Fruit fly (Drosophila melanogaster) whole organism, embryonic: ENCODE results near the gene CG34287.

Experiments used
- Antp ChIP-seq: fragments of 200-800 bp; sonication (Bioruptor generic); optimal IDR thresholded peaks from 3 replicates; lab custom pipeline; 2016; ENCODE audit warnings: missing biosample characterization, missing genetic modification characterization
- CG11723 ChIP-seq: fragments of 200-800 bp; sonication (Bioruptor generic); optimal IDR thresholded peaks from 2 replicates; lab custom pipeline; 2017; ENCODE audit warnings: missing biosample characterization, mild to moderate bottlenecking, missing genetic modification characterization
- CG12236 ChIP-seq: fragments of 200-800 bp; sonication (Bioruptor generic); optimal IDR thresholded peaks from 2 replicates; lab custom pipeline; 2016; ENCODE audit warnings: missing biosample characterization, missing genetic modification characterization
- CG14014 ChIP-seq: fragments of 200-800 bp; sonication (Bioruptor generic); IDR thresholded peaks from 2 replicates; pipeline ENCODE4 v1.3.6; 2022; ENCODE audit warnings: missing biosample characterization, missing genetic modification characterization
- CG1529 ChIP-seq: fragments of 200-800 bp; sonication (Bioruptor generic); optimal IDR thresholded peaks from 3 replicates; lab custom pipeline; 2018; ENCODE audit warnings: missing biosample characterization, missing genetic modification characterization
- CG16815 ChIP-seq: fragments of 200-800 bp; sonication (Bioruptor generic); optimal IDR thresholded peaks from 3 replicates; lab custom pipeline; 2017; ENCODE audit warnings: missing biosample characterization, mild to moderate bottlenecking, missing genetic modification characterization
- CG17802 ChIP-seq: fragments of 200-800 bp; sonication (Bioruptor generic); optimal IDR thresholded peaks from 2 replicates; lab custom pipeline; 2018; ENCODE audit warnings: missing biosample characterization, mild to moderate bottlenecking, missing genetic modification characterization, moderate library complexity
- CG1832 ChIP-seq: fragments of 200-800 bp; sonication (Bioruptor generic); optimal IDR thresholded peaks from 2 replicates; lab custom pipeline; 2017; ENCODE audit warnings: missing biosample characterization, mild to moderate bottlenecking, missing genetic modification characterization, inconsistent platforms
- CG18764 ChIP-seq: fragments of 200-800 bp; sonication (Bioruptor generic); optimal IDR thresholded peaks from 3 replicates; lab custom pipeline; 2016; ENCODE audit warnings: missing biosample characterization, missing genetic modification characterization
- CG2889 ChIP-seq: fragments of 200-800 bp; sonication (Bioruptor generic); IDR thresholded peaks from 3 replicates; pipeline ENCODE4 v1.3.6; 2022; ENCODE audit warnings: missing biosample characterization, missing genetic modification characterization
- CG31365 ChIP-seq: fragments of 200-800 bp; sonication (Bioruptor generic); optimal IDR thresholded peaks from 2 replicates; lab custom pipeline; 2018; ENCODE audit warnings: missing biosample characterization, mild to moderate bottlenecking, missing genetic modification characterization
- CG31441 ChIP-seq: fragments of 200-800 bp; sonication (Bioruptor generic); IDR thresholded peaks from 2 replicates; pipeline ENCODE4 v1.3.6; 2022; ENCODE audit warnings: missing biosample characterization, missing genetic modification characterization
- CG3163 ChIP-seq: fragments of 200-800 bp; sonication (Bioruptor generic); optimal IDR thresholded peaks from 3 replicates; lab custom pipeline; 2016; ENCODE audit warnings: missing biosample characterization, missing genetic modification characterization
- CG32767 ChIP-seq: fragments of 200-800 bp; sonication (Bioruptor generic); IDR thresholded peaks from 2 replicates; pipeline ENCODE4 v1.3.6; 2022; ENCODE audit warnings: missing biosample characterization, missing genetic modification characterization
- CG4360 ChIP-seq: fragments of 200-800 bp; sonication (Bioruptor generic); IDR thresholded peaks from 2 replicates; pipeline ENCODE4 v1.3.6; 2022; ENCODE audit warnings: missing biosample characterization, missing genetic modification characterization
- CG6683 ChIP-seq: fragments of 200-800 bp; sonication (Bioruptor generic); optimal IDR thresholded peaks from 2 replicates; lab custom pipeline; 2017; ENCODE audit warnings: missing biosample characterization, mild to moderate bottlenecking, missing genetic modification characterization, missing genetic modification reagents
- CG7928 ChIP-seq: fragments of 200-800 bp; sonication (Bioruptor generic); optimal IDR thresholded peaks from 2 replicates; lab custom pipeline; 2017; ENCODE audit warnings: missing biosample characterization, mild to moderate bottlenecking, missing genetic modification characterization
- CG9797 ChIP-seq: fragments of 200-800 bp; sonication (Bioruptor generic); optimal IDR thresholded peaks from 3 replicates; lab custom pipeline; 2018; ENCODE audit warnings: missing biosample characterization, mild to moderate bottlenecking, missing genetic modification characterization
- Chrac-16 ChIP-seq: fragments of 200-800 bp; sonication (Bioruptor generic); optimal IDR thresholded peaks from 3 replicates; lab custom pipeline; 2016; ENCODE audit warnings: missing biosample characterization, missing genetic modification characterization
- CkIIα-i1 ChIP-seq: fragments of 200-800 bp; sonication (Bioruptor generic); IDR thresholded peaks from 2 replicates; pipeline ENCODE4 v1.3.6; 2022; ENCODE audit warnings: missing biosample characterization, missing genetic modification characterization
- CrebB ChIP-seq: fragments of 200-800 bp; sonication (Bioruptor generic); optimal IDR thresholded peaks from 3 replicates; lab custom pipeline; 2018; ENCODE audit warnings: missing biosample characterization, mild to moderate bottlenecking, missing genetic modification characterization
- Fer2 ChIP-seq: fragments of 200-800 bp; sonication (Bioruptor generic); optimal IDR thresholded peaks from 2 replicates; lab custom pipeline; 2018; ENCODE audit warnings: missing biosample characterization, mild to moderate bottlenecking, missing genetic modification characterization, moderate library complexity
- Fer3 ChIP-seq: fragments of 200-800 bp; sonication (Bioruptor generic); optimal IDR thresholded peaks from 2 replicates; lab custom pipeline; 2018; ENCODE audit warnings: missing biosample characterization, mild to moderate bottlenecking, missing genetic modification characterization, moderate library complexity
- Hr51 ChIP-seq, 2 experiments: fragments of 200-800 bp; sonication (Bioruptor generic); optimal IDR thresholded peaks; 2 replicates in 1 of 2; 3 replicates in 1 of 2; lab custom pipeline; 2016 to 2018; ENCODE audit warnings: missing biosample characterization in 2 of 2, missing genetic modification characterization in 2 of 2, mild to moderate bottlenecking in 1 of 2, moderate library complexity in 1 of 2
- MESR4 ChIP-seq: fragments of 200-800 bp; sonication (Bioruptor generic); optimal IDR thresholded peaks from 2 replicates; lab custom pipeline; 2018; ENCODE audit warnings: missing biosample characterization, mild to moderate bottlenecking, missing genetic modification characterization, moderate library complexity
- Med ChIP-seq: fragments of 200-800 bp; sonication (Bioruptor generic); peaks from one replicate; lab custom pipeline; 2016; ENCODE audit warnings: missing biosample characterization, missing genetic modification characterization, mild to moderate bottlenecking, inconsistent platforms, moderate library complexity
- Neu2 ChIP-seq: fragments of 200-800 bp; sonication (Bioruptor generic); optimal IDR thresholded peaks from 3 replicates; lab custom pipeline; 2016; ENCODE audit warnings: missing biosample characterization, missing genetic modification characterization, borderline replicate concordance
- Scr ChIP-seq: fragments of 200-800 bp; sonication (Bioruptor generic); IDR thresholded peaks from 2 replicates; pipeline ENCODE4 v1.3.6; 2022; ENCODE audit warnings: missing biosample characterization, missing genetic modification characterization; ENCODE audit not compliant: partially characterized antibody
- Sox102F ChIP-seq: fragments of 200-800 bp; sonication (Bioruptor generic); optimal IDR thresholded peaks from 2 replicates; lab custom pipeline; 2018; ENCODE audit warnings: missing biosample characterization, mild to moderate bottlenecking, missing genetic modification characterization, moderate library complexity
- Ssrp ChIP-seq: fragments of 200-800 bp; sonication (Bioruptor generic); optimal IDR thresholded peaks from 2 replicates; lab custom pipeline; 2018; ENCODE audit warnings: missing biosample characterization, mild to moderate bottlenecking, missing genetic modification characterization, moderate library complexity
- Usf ChIP-seq: fragments of 200-800 bp; sonication (Bioruptor generic); optimal IDR thresholded peaks from 2 replicates; lab custom pipeline; 2017; ENCODE audit warnings: missing genotype, missing biosample characterization, missing genetic modification characterization
- ash1 ChIP-seq: fragments of 200-800 bp; sonication (Bioruptor generic); optimal IDR thresholded peaks from 2 replicates; lab custom pipeline; 2018; ENCODE audit warnings: missing biosample characterization, mild to moderate bottlenecking, missing genetic modification characterization
- ato ChIP-seq: fragments of 200-800 bp; sonication (Bioruptor generic); IDR thresholded peaks from 2 replicates; pipeline ENCODE4 v1.3.6; 2022; ENCODE audit warnings: missing biosample characterization, missing genetic modification characterization; ENCODE audit not compliant: partially characterized antibody
- fd3F ChIP-seq: fragments of 200-800 bp; sonication (Bioruptor generic); optimal IDR thresholded peaks from 2 replicates; lab custom pipeline; 2018; ENCODE audit warnings: missing biosample characterization, mild to moderate bottlenecking, missing genetic modification characterization, moderate library complexity
- gem ChIP-seq: fragments of 200-800 bp; sonication (Bioruptor generic); optimal IDR thresholded peaks from 2 replicates; lab custom pipeline; 2019; ENCODE audit warnings: missing biosample characterization, mild to moderate bottlenecking, missing genetic modification characterization, moderate library complexity
- hbn ChIP-seq: fragments of 200-800 bp; sonication (Bioruptor generic); IDR thresholded peaks from 2 replicates; pipeline ENCODE4 v1.3.6; 2022; ENCODE audit warnings: missing biosample characterization, missing genetic modification characterization; ENCODE audit not compliant: partially characterized antibody
- her ChIP-seq: fragments of 200-800 bp; sonication (Bioruptor generic); optimal IDR thresholded peaks from 2 replicates; lab custom pipeline; 2016; ENCODE audit warnings: missing biosample characterization, missing genetic modification characterization
- inv ChIP-seq: fragments of 200-800 bp; sonication (Bioruptor generic); IDR thresholded peaks from 2 replicates; pipeline ENCODE4 v1.3.6; 2022; ENCODE audit warnings: missing biosample characterization, missing genetic modification characterization; ENCODE audit not compliant: partially characterized antibody
- lab ChIP-seq: fragments of 200-800 bp; sonication (Bioruptor generic); optimal IDR thresholded peaks from 3 replicates; lab custom pipeline; 2017; ENCODE audit warnings: missing biosample characterization, missing genetic modification characterization, mild to moderate bottlenecking, moderate library complexity, missing genetic modification reagents
- mld ChIP-seq: fragments of 200-800 bp; sonication (Bioruptor generic); IDR thresholded peaks from 3 replicates; pipeline ENCODE4 v1.3.6; 2022; ENCODE audit warnings: missing biosample characterization, missing genetic modification characterization; ENCODE audit not compliant: partially characterized antibody
- oc ChIP-seq: fragments of 200-800 bp; sonication (Bioruptor generic); optimal IDR thresholded peaks from 2 replicates; lab custom pipeline; 2018; ENCODE audit warnings: missing biosample characterization, mild to moderate bottlenecking, missing genetic modification characterization, moderate library complexity
- pnt ChIP-seq: fragments of 200-800 bp; sonication (Bioruptor generic); optimal IDR thresholded peaks from 3 replicates; lab custom pipeline; 2016; ENCODE audit warnings: missing biosample characterization, missing genetic modification characterization
- pzg ChIP-seq: fragments of 200-800 bp; sonication (Bioruptor generic); optimal IDR thresholded peaks from 3 replicates; lab custom pipeline; 2018; ENCODE audit warnings: missing biosample characterization, mild to moderate bottlenecking, missing genetic modification characterization, moderate library complexity
- ranshi ChIP-seq: fragments of 200-800 bp; sonication (Bioruptor generic); IDR thresholded peaks from 2 replicates; pipeline ENCODE4 v1.3.6; 2022; ENCODE audit warnings: missing biosample characterization, missing genetic modification characterization
- sd ChIP-seq: fragments of 200-800 bp; sonication (Bioruptor generic); optimal IDR thresholded peaks from 3 replicates; lab custom pipeline; 2018; ENCODE audit warnings: missing biosample characterization, mild to moderate bottlenecking, missing genetic modification characterization, moderate library complexity
- tio ChIP-seq: fragments of 200-800 bp; sonication (Bioruptor generic); optimal IDR thresholded peaks from 2 replicates; lab custom pipeline; 2017; ENCODE audit warnings: missing biosample characterization, missing genetic modification characterization, inconsistent platforms
- wdn ChIP-seq: fragments of 200-800 bp; sonication (Bioruptor generic); IDR thresholded peaks from 2 replicates; pipeline ENCODE4 v1.3.6; 2022; ENCODE audit warnings: missing biosample characterization, missing genetic modification characterization
- wek ChIP-seq: fragments of 200-800 bp; sonication (Bioruptor generic); optimal IDR thresholded peaks from 3 replicates; lab custom pipeline; 2018; ENCODE audit warnings: missing biosample characterization, mild to moderate bottlenecking, missing genetic modification characterization, moderate library complexity
- zfh2 ChIP-seq: fragments of 200-800 bp; sonication (Bioruptor generic); optimal IDR thresholded peaks from 2 replicates; lab custom pipeline; 2016; ENCODE audit warnings: missing biosample characterization, missing genetic modification characterization

The CG34287 gene

dm6 chr3R:5862032-5862641 is 9.0 kb downstream of the CG34287 start, which contains the start of gene CG2017 (continued):
- TF ChIP-seq pnt (GFP tag; lab: Kevin White, UChicago): no peak
- no peak for TF ChIP-seq Ssrp (tag; lab: Kevin White, UChicago)
- no peak for TF ChIP-seq CG11723
- TF ChIP-seq Antp (GFP tag; lab: Kevin White, UChicago): peak; percentile 53
- no peak for TF ChIP-seq ato (GFP tag; lab: Robert Waterston, UW)
- no peak for TF ChIP-seq CG2889
- TF ChIP-seq CG14014 (GFP tag; lab: Robert Waterston, UW): peak; percentile 18; the same call in 1 of the 2 replicates
- TF ChIP-seq her (GFP tag; lab: Kevin White, UChicago): peak; percentile 52
- peak; percentile 52 for TF ChIP-seq zfh2 (GFP tag; lab: Kevin White, UChicago)
- TF ChIP-seq Usf: peak; percentile 2
- no peak for TF ChIP-seq wek (GFP tag; lab: Kevin White, UChicago)
- TF ChIP-seq pzg (GFP tag; lab: Kevin White, UChicago): peak; percentile 94
- TF ChIP-seq CG3163 (GFP tag; lab: Kevin White, UChicago): peak; percentile 28
- TF ChIP-seq CG4360 (GFP tag; lab: Robert Waterston, UW): no peak
- TF ChIP-seq CkIIα-i1 (GFP tag; lab: Robert Waterston, UW): no peak
- peak; percentile 83 for TF ChIP-seq CG9797 (GFP tag; lab: Kevin White, UChicago)
- TF ChIP-seq sd: peak; percentile 34
- no peak for TF ChIP-seq Fer3 (tag; lab: Kevin White, UChicago)
- peak; percentile 11 for TF ChIP-seq Sox102F (GFP tag; lab: Kevin White, UChicago)
- TF ChIP-seq lab (GFP tag; lab: Kevin White, UChicago): peak; percentile 57
- no peak for TF ChIP-seq CG32767
- no peak for TF ChIP-seq tio (GFP tag; lab: Kevin White, UChicago)
- no peak for TF ChIP-seq gem (tag; lab: Kevin White, UChicago)
- TF ChIP-seq ash1 (GFP tag; lab: Kevin White, UChicago): peak; percentile 27
- TF ChIP-seq mld (GFP tag; lab: Robert Waterston, UW): no peak
- no peak for TF ChIP-seq CG31365 (tag; lab: Kevin White, UChicago)
- peak; percentile 41 for TF ChIP-seq Chrac-16 (GFP tag; lab: Kevin White, UChicago)
- no peak; the same call in 1 of the 2 replicates for TF ChIP-seq Scr (GFP tag; lab: Robert Waterston, UW)
- no peak for TF ChIP-seq inv (GFP tag; lab: Robert Waterston, UW)
- peak; percentile 32 for TF ChIP-seq CrebB (tag; lab: Kevin White, UChicago)
- TF ChIP-seq Hr51 (GFP tag; optimal IDR thresholded peaks at IDR 0.05; lab: Kevin White, UChicago): no peak
- TF ChIP-seq CG17802 (tag; lab: Kevin White, UChicago): peak; percentile 64
- TF ChIP-seq CG6683 (GFP tag; lab: Kevin White, UChicago): no peak
- TF ChIP-seq MESR4 (GFP tag; lab: Kevin White, UChicago): peak; percentile 50
- TF ChIP-seq ranshi: no peak
- no peak for TF ChIP-seq Fer2 (tag; lab: Kevin White, UChicago)
- TF ChIP-seq CG12236 (GFP tag; lab: Kevin White, UChicago): no peak
- TF ChIP-seq hbn (GFP tag; lab: Robert Waterston, UW): no peak
- peak; percentile 14; the same call in 1 of the 2 replicates for TF ChIP-seq CG31441
- no peak for TF ChIP-seq fd3F
- no peak for TF ChIP-seq wdn (GFP tag; lab: Robert Waterston, UW)
- TF ChIP-seq oc: no peak
- peak; percentile 44 for TF ChIP-seq CG7928 (GFP tag; lab: Kevin White, UChicago)
- TF ChIP-seq CG1529 (GFP tag; lab: Kevin White, UChicago): no peak
- no peak for TF ChIP-seq CG1832 (GFP tag; lab: Kevin White, UChicago)
- TF ChIP-seq Med (GFP tag; lab: Kevin White, UChicago): peak; percentile 95
- TF ChIP-seq CG16815 (GFP tag; lab: Kevin White, UChicago): no peak
- no peak for TF ChIP-seq CG18764 (GFP tag; lab: Kevin White, UChicago)
- no peak for TF ChIP-seq Neu2 (GFP tag; lab: Kevin White, UChicago)
